Worm (Caenorhabditis elegans) whole organism, young adult: Measurements from ENCODE around the gene F55C5.10.

Experiments used
- B0035.1 ChIP-seq: sonication (generic microtip); optimal IDR thresholded peaks from 2 replicates; lab custom pipeline; 2016; ENCODE audit warnings: missing genetic modification characterization, mild to moderate bottlenecking, missing compliant biosample characterization, missing genotype, missing genetic modification reagents
- B0336.3 ChIP-seq: fragments of 200-800 bp; sonication (Bioruptor generic); IDR thresholded peaks from 2 replicates; pipeline ENCODE4 v1.3.6; 2022; ENCODE audit warnings: missing genetic modification characterization, missing compliant biosample characterization
- C06A6.2 ChIP-seq: fragments of 200-800 bp; sonication (Bioruptor generic); conservative IDR thresholded peaks from 2 replicates; pipeline ENCODE4 v1.3.6; 2022; ENCODE audit warnings: missing genetic modification characterization, missing compliant biosample characterization
- C17E4.6 ChIP-seq: fragments of 200-800 bp; sonication (Bioruptor generic); IDR thresholded peaks from 2 replicates; pipeline ENCODE4 v1.3.6; 2022; ENCODE audit warnings: missing genetic modification reagents, missing genetic modification characterization, missing compliant biosample characterization
- F39B2.1 ChIP-seq: fragments of 200-800 bp; sonication (Bioruptor generic); IDR thresholded peaks from 2 replicates; pipeline ENCODE4 v1.3.6; 2022; ENCODE audit warnings: missing genetic modification reagents, missing genetic modification characterization, missing compliant biosample characterization
- F52B5.7 ChIP-seq: sonication (generic microtip); optimal IDR thresholded peaks from 2 replicates; lab custom pipeline; 2016; ENCODE audit warnings: mild to moderate bottlenecking, missing genetic modification characterization, missing compliant biosample characterization
- K12H6.12 ChIP-seq: fragments of 200-800 bp; sonication (Bioruptor generic); optimal IDR thresholded peaks from 2 replicates; lab custom pipeline; 2018; ENCODE audit warnings: mild to moderate bottlenecking, missing genetic modification characterization, missing compliant biosample characterization
- T26A5.8 ChIP-seq: sonication (generic microtip); optimal IDR thresholded peaks from 2 replicates; lab custom pipeline; 2016; ENCODE audit warnings: missing genetic modification characterization, missing compliant biosample characterization
- Y79H2A.3 ChIP-seq: fragments of 200-800 bp; sonication (Bioruptor generic); conservative IDR thresholded peaks from 2 replicates; pipeline ENCODE4 v1.3.6; 2022; ENCODE audit warnings: missing genetic modification reagents, missing genetic modification characterization, missing compliant biosample characterization
- ama-1 ChIP-seq, 3 experiments: fragments of 150-350 bp in 1 of 3; sonication (generic microtip) in 2 of 3; optimal IDR thresholded peaks; 2 replicates each; lab custom pipeline; 2014 to 2018; ENCODE audit warnings: missing biosample characterization in 2 of 3, missing genetic modification characterization in 2 of 3, missing genetic modification reagents in 2 of 3
- aptf-2 ChIP-seq: fragments of 200-800 bp; sonication (Bioruptor generic); conservative IDR thresholded peaks from 2 replicates; pipeline ENCODE4 v1.3.6; 2022; ENCODE audit warnings: missing genetic modification reagents, missing genetic modification characterization, missing compliant biosample characterization
- aptf-3 ChIP-seq: fragments of 200-800 bp; sonication (Bioruptor generic); IDR thresholded peaks from 2 replicates; pipeline ENCODE4 v1.3.6; 2022; ENCODE audit warnings: missing genetic modification characterization, missing compliant biosample characterization
- athp-1 ChIP-seq: sonication (generic microtip); optimal IDR thresholded peaks from 2 replicates; lab custom pipeline; 2017; ENCODE audit warnings: mild to moderate bottlenecking, missing genetic modification characterization, missing compliant biosample characterization
- attf-6 ChIP-seq: fragments of 200-800 bp; sonication (Bioruptor generic); IDR thresholded peaks from 2 replicates; pipeline ENCODE4 v1.3.6; 2022; ENCODE audit warnings: missing genetic modification reagents, missing genetic modification characterization, missing compliant biosample characterization
- bed-1 ChIP-seq: fragments of 200-800 bp; sonication (Bioruptor generic); IDR thresholded peaks from 2 replicates; pipeline ENCODE4 v1.3.6; 2022; ENCODE audit warnings: missing genetic modification reagents, missing genetic modification characterization, missing compliant biosample characterization
- ccch-3 ChIP-seq: fragments of 200-800 bp; sonication (Bioruptor generic); optimal IDR thresholded peaks from 2 replicates; lab custom pipeline; 2018; ENCODE audit warnings: mild to moderate bottlenecking, missing genetic modification characterization, missing compliant biosample characterization
- cebp-1 ChIP-seq, 2 experiments: fragments of 200-800 bp in 1 of 2; sonication (Bioruptor generic) in 1 of 2; sonication (generic microtip) in 1 of 2; IDR thresholded peaks in 1 of 2; optimal IDR thresholded peaks in 1 of 2; 2 replicates each; pipeline versions ENCODE4 v1.3.6 to Lab custom; 2017 to 2022; ENCODE audit warnings: missing compliant biosample characterization in 2 of 2, missing genetic modification characterization in 2 of 2, mild to moderate bottlenecking in 1 of 2, missing genetic modification reagents in 1 of 2, moderate library complexity in 1 of 2
- cebp-2 ChIP-seq: fragments of 200-800 bp; sonication (Bioruptor generic); IDR thresholded peaks from 2 replicates; pipeline ENCODE4 v1.3.6; 2022; ENCODE audit warnings: missing genetic modification characterization, missing compliant biosample characterization
- ceh-91 ChIP-seq: fragments of 200-800 bp; sonication (Bioruptor generic); IDR thresholded peaks from 2 replicates; pipeline ENCODE4 v1.3.6; 2022; ENCODE audit warnings: missing genetic modification reagents, missing genetic modification characterization, missing compliant biosample characterization
- chd-7 ChIP-seq: sonication (generic microtip); optimal IDR thresholded peaks from 2 replicates; lab custom pipeline; 2016; ENCODE audit warnings: mild to moderate bottlenecking, missing genetic modification characterization, moderate library complexity, missing compliant biosample characterization
- die-1 ChIP-seq: sonication (generic microtip); optimal IDR thresholded peaks from 2 replicates; lab custom pipeline; 2016; ENCODE audit warnings: missing genotype, mild to moderate bottlenecking, missing genetic modification characterization, missing compliant biosample characterization
- dpl-1 ChIP-seq: fragments of 150-350 bp; optimal IDR thresholded peaks from 2 replicates; lab custom pipeline; 2014; ENCODE audit warnings: missing biosample characterization, missing genetic modification reagents, missing genetic modification characterization
- egrh-3 ChIP-seq: fragments of 200-800 bp; sonication (Bioruptor generic); IDR thresholded peaks from 2 replicates; pipeline ENCODE4 v1.3.6; 2022; ENCODE audit warnings: missing genetic modification reagents, missing genetic modification characterization, missing compliant biosample characterization
- fkh-3 ChIP-seq: sonication (generic microtip); optimal IDR thresholded peaks from 2 replicates; lab custom pipeline; 2016; ENCODE audit warnings: mild to moderate bottlenecking, missing genetic modification characterization, missing compliant biosample characterization
- hlh-26 ChIP-seq: fragments of 200-800 bp; sonication (Bioruptor generic); conservative IDR thresholded peaks from 2 replicates; pipeline ENCODE4 v1.3.6; 2022; ENCODE audit warnings: missing genetic modification reagents, missing genetic modification characterization, missing compliant biosample characterization
- hmg-1.2 ChIP-seq: fragments of 200-800 bp; sonication (Bioruptor generic); IDR thresholded peaks from 2 replicates; pipeline ENCODE4 v1.3.6; 2022; ENCODE audit warnings: missing genetic modification reagents, missing genetic modification characterization, missing compliant biosample characterization
- hrde-1 ChIP-seq: sonication (generic microtip); optimal IDR thresholded peaks from 2 replicates; lab custom pipeline; 2016; ENCODE audit warnings: missing genetic modification characterization, mild to moderate bottlenecking, missing compliant biosample characterization, moderate library complexity, missing genotype, missing genetic modification reagents, borderline replicate concordance
- lin-26 ChIP-seq: fragments of 200-800 bp; sonication (Bioruptor generic); IDR thresholded peaks from 2 replicates; pipeline ENCODE4 v1.3.6; 2022; ENCODE audit warnings: missing genetic modification reagents, missing genetic modification characterization, missing compliant biosample characterization
- lir-1 ChIP-seq: fragments of 200-800 bp; sonication (Bioruptor generic); conservative IDR thresholded peaks from 2 replicates; pipeline ENCODE4 v1.3.6; 2022; ENCODE audit warnings: missing genetic modification reagents, missing genetic modification characterization, missing compliant biosample characterization
- lsl-1 ChIP-seq: fragments of 200-800 bp; sonication (Bioruptor generic); optimal IDR thresholded peaks from 2 replicates; lab custom pipeline; 2018; ENCODE audit warnings: mild to moderate bottlenecking, missing genetic modification characterization, moderate library complexity, missing compliant biosample characterization
- madf-3 ChIP-seq: fragments of 200-800 bp; sonication (Bioruptor generic); IDR thresholded peaks from 2 replicates; pipeline ENCODE4 v1.3.6; 2022; ENCODE audit warnings: missing genetic modification reagents, missing genetic modification characterization, missing compliant biosample characterization
- madf-6 ChIP-seq: fragments of 200-800 bp; sonication (Bioruptor generic); IDR thresholded peaks from 2 replicates; pipeline ENCODE4 v1.3.6; 2022; ENCODE audit warnings: missing genetic modification reagents, missing genetic modification characterization, missing compliant biosample characterization
- madf-8 ChIP-seq: fragments of 200-800 bp; sonication (Bioruptor generic); conservative IDR thresholded peaks from 2 replicates; pipeline ENCODE4 v1.3.6; 2022; ENCODE audit warnings: missing genetic modification reagents, missing genetic modification characterization, missing compliant biosample characterization
- mcd-1 ChIP-seq: fragments of 200-800 bp; sonication (Bioruptor generic); IDR thresholded peaks from 2 replicates; pipeline ENCODE4 v1.3.6; 2022; ENCODE audit warnings: missing genetic modification reagents, missing genetic modification characterization, missing compliant biosample characterization
- nfya-1 ChIP-seq: sonication (generic microtip); optimal IDR thresholded peaks from 2 replicates; lab custom pipeline; 2017; ENCODE audit warnings: antibody characterized with exemption, missing compliant biosample characterization, missing genetic modification characterization, borderline replicate concordance; ENCODE audit not compliant: insufficient read depth
- nhr-120 ChIP-seq: fragments of 200-800 bp; sonication (Bioruptor generic); IDR thresholded peaks from 2 replicates; pipeline ENCODE4 v1.3.6; 2022; ENCODE audit warnings: missing genetic modification characterization, missing compliant biosample characterization
- pbrm-1 ChIP-seq: fragments of 200-800 bp; sonication (Bioruptor generic); IDR thresholded peaks from 2 replicates; pipeline ENCODE4 v1.3.6; 2022; ENCODE audit warnings: missing genetic modification reagents, missing genetic modification characterization, missing compliant biosample characterization
- sdz-38 ChIP-seq: sonication (generic microtip); optimal IDR thresholded peaks from 2 replicates; lab custom pipeline; 2016; ENCODE audit warnings: missing genotype, missing genetic modification characterization, missing compliant biosample characterization
- snpc-1.1 ChIP-seq: sonication (generic microtip); optimal IDR thresholded peaks from 2 replicates; lab custom pipeline; 2017; ENCODE audit warnings: missing genetic modification characterization, mild to moderate bottlenecking, missing compliant biosample characterization, antibody characterized with exemption, moderate library complexity, missing genotype, missing genetic modification reagents; ENCODE audit not compliant: insufficient read depth
- snpc-3.4 ChIP-seq: sonication (generic microtip); optimal IDR thresholded peaks from 2 replicates; lab custom pipeline; 2017; ENCODE audit warnings: missing genetic modification characterization, mild to moderate bottlenecking, missing compliant biosample characterization, antibody characterized with exemption, moderate library complexity, missing genotype, missing genetic modification reagents
- somi-1 ChIP-seq: fragments of 200-800 bp; sonication (Bioruptor generic); optimal IDR thresholded peaks from 2 replicates; lab custom pipeline; 2018; ENCODE audit warnings: mild to moderate bottlenecking, missing genetic modification characterization, missing compliant biosample characterization
- tbx-9 ChIP-seq: sonication (generic microtip); optimal IDR thresholded peaks from 2 replicates; lab custom pipeline; 2016; ENCODE audit warnings: borderline replicate concordance, missing genetic modification characterization, inconsistent platforms, missing compliant biosample characterization
- unc-62 ChIP-seq: fragments of 150-350 bp; optimal IDR thresholded peaks from 2 replicates; lab custom pipeline; 2014; ENCODE audit warnings: missing biosample characterization, missing genetic modification reagents, missing genetic modification characterization
- xnd-1 ChIP-seq: sonication (generic microtip); optimal IDR thresholded peaks from 2 replicates; lab custom pipeline; 2016; ENCODE audit warnings: missing genotype, missing genetic modification reagents, missing genetic modification characterization, missing compliant biosample characterization
- ztf-18 ChIP-seq: sonication (generic microtip); optimal IDR thresholded peaks from 2 replicates; lab custom pipeline; 2016; ENCODE audit warnings: missing genotype, mild to moderate bottlenecking, missing genetic modification characterization, missing compliant biosample characterization
- ztf-25 ChIP-seq: fragments of 200-800 bp; sonication (Bioruptor generic); IDR thresholded peaks from 2 replicates; pipeline ENCODE4 v1.3.6; 2022; ENCODE audit warnings: missing genetic modification reagents, missing genetic modification characterization, missing compliant biosample characterization
- ztf-26 ChIP-seq: sonication (generic microtip); optimal IDR thresholded peaks from 2 replicates; lab custom pipeline; 2017; ENCODE audit warnings: missing genetic modification characterization, missing compliant biosample characterization

The F55C5.10 gene

DNA sequence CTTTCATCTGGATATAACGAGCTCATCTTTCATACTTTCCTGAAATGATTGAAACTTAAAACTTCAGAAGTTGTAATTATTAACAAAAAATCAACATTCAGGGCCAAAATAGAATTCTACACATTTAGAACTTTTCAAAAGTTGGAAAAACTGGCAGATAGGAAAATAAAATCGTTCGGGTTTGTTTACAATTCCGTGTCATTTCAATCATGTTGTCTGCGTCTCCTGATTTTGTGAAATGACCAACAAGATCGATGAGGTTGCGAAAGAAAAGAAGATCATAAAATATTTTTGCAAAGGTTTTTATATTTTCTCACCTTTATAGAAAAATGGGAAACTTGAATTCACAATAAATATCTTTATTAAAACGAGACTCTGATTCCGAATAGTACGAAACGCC is 5.3 kb downstream of the F55C5.10 start, which contains the start of gene rskd-1:
TSS of gene rskd-1 (minus strand) at position 39 of the 400 bp plus-strand sequence.
- TF ChIP-seq ztf-18 (tag; lab: Kevin White, UChicago), result peak; percentile 4
- TF ChIP-seq pbrm-1, result no peak
- no peak for TF ChIP-seq lir-1 (GFP tag; lab: Robert Waterston, UW)
- no peak for TF ChIP-seq nfya-1 (tag; lab: Kevin White, UChicago)
- no peak for TF ChIP-seq chd-7 (tag; lab: Kevin White, UChicago)
- TF ChIP-seq F39B2.1 (GFP tag; lab: Robert Waterston, UW), result no peak
- TF ChIP-seq aptf-3, result no peak
- TF ChIP-seq mcd-1 (GFP tag; lab: Robert Waterston, UW), result no peak
- TF ChIP-seq lin-26, result no peak
- TF ChIP-seq ccch-3 (GFP tag; lab: Kevin White, UChicago), result no peak
- TF ChIP-seq hmg-1.2 (GFP tag; lab: Robert Waterston, UW), result peak; percentile 41; the same call in 1 of the 2 replicates
- no peak for TF ChIP-seq F52B5.7 (tag; lab: Kevin White, UChicago)
- TF ChIP-seq cebp-1 (GFP tag; IDR thresholded peaks at IDR 0.05; lab: Robert Waterston, UW), result peak; percentile 67; the same call in 1 of the 2 replicates
- TF ChIP-seq cebp-1 (tag; optimal IDR thresholded peaks at IDR 0.05; lab: Kevin White, UChicago), result peak; percentile 74
- no peak for TF ChIP-seq cebp-2 (GFP tag; lab: Robert Waterston, UW)
- TF ChIP-seq die-1 (tag; lab: Kevin White, UChicago), result no peak
- no peak for TF ChIP-seq C17E4.6 (GFP tag; lab: Robert Waterston, UW)
- TF ChIP-seq snpc-1.1 (tag; lab: Kevin White, UChicago), result no peak
- TF ChIP-seq B0035.1 (tag; lab: Kevin White, UChicago), result no peak
- no peak for TF ChIP-seq Y79H2A.3 (GFP tag; lab: Robert Waterston, UW)
- TF ChIP-seq athp-1, result no peak
- TF ChIP-seq snpc-3.4 (tag; lab: Kevin White, UChicago), result peak; percentile 35

DNA sequence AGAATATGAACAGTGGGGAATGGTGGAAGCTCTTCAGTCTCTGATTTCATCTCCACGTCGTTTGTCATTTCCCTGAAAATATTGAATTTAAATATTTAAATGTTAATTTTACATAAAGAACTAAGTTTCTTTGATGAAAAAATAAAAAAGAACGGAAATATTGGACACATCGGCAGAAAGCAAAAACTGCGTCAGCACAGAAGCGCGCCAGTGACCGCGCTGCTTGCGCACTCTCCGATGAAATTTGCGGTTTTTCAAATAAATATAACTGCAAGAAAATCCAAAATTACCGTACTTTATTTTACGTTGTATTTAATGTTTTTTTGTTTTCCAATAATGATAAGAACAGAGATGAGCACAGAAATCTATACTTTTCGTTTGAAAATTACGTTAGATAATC is 8.3 kb downstream of the F55C5.10 start, which contains the start of the genes srpa-68 and srh-16:
TSS of gene srpa-68 (minus strand) at position 72 of the 400 bp plus-strand sequence.
TSS of gene srh-16 (plus strand) at position 275 of the 400 bp plus-strand sequence.
- peak; percentile 72 for TF ChIP-seq C06A6.2 (GFP tag; lab: Robert Waterston, UW)
- TF ChIP-seq ztf-26, result peak; percentile 59
- no peak for TF ChIP-seq cebp-1 (GFP tag; IDR thresholded peaks at IDR 0.05; lab: Robert Waterston, UW)
- peak; percentile 85 for TF ChIP-seq cebp-1 (tag; optimal IDR thresholded peaks at IDR 0.05; lab: Kevin White, UChicago)
- TF ChIP-seq K12H6.12, result peak; percentile 49
- TF ChIP-seq hrde-1 (tag; lab: Kevin White, UChicago), result no peak
- TF ChIP-seq aptf-2 (GFP tag; lab: Robert Waterston, UW), result no peak
- TF ChIP-seq madf-6 (GFP tag; lab: Robert Waterston, UW), result peak; percentile 77
- TF ChIP-seq aptf-3, result no peak
- no peak for TF ChIP-seq ceh-91
- TF ChIP-seq attf-6 (GFP tag; lab: Robert Waterston, UW), result 0 out of 2 replicates have a peak, but pooled peaks have one; percentile 34
- peak; percentile 78 for TF ChIP-seq B0336.3 (GFP tag; lab: Robert Waterston, UW)
- TF ChIP-seq lsl-1 (GFP tag; lab: Kevin White, UChicago), result peak; percentile 68
- no peak for TF ChIP-seq ztf-25 (GFP tag; lab: Robert Waterston, UW)
- TF ChIP-seq nhr-120 (GFP tag; lab: Robert Waterston, UW), result no peak
- TF ChIP-seq fkh-3 (tag; lab: Kevin White, UChicago), result no peak
- TF ChIP-seq dpl-1, result peak; percentile 90
- no peak for TF ChIP-seq hlh-26 (GFP tag; lab: Robert Waterston, UW)
- TF ChIP-seq T26A5.8 (tag; lab: Kevin White, UChicago), result no peak
- TF ChIP-seq madf-3, result peak; percentile 71
- no peak for TF ChIP-seq bed-1 (GFP tag; lab: Robert Waterston, UW)
- no peak; the same call in 1 of the 2 replicates for TF ChIP-seq madf-8 (GFP tag; lab: Robert Waterston, UW)
- TF ChIP-seq sdz-38 (tag; lab: Kevin White, UChicago), result no peak
- TF ChIP-seq somi-1 (GFP tag; lab: Kevin White, UChicago), result no peak
- 0 out of 2 replicates have a peak, but pooled peaks have one; percentile 31 for TF ChIP-seq egrh-3 (GFP tag; lab: Robert Waterston, UW)
- peak; percentile 59 for TF ChIP-seq xnd-1 (tag; lab: Kevin White, UChicago)
- no peak for TF ChIP-seq ama-1 (optimal IDR thresholded peaks at IDR 0.05; lab: Kevin White, UChicago)
- no peak for TF ChIP-seq ama-1 (GFP tag; optimal IDR thresholded peaks at IDR 0.05; lab: Kevin White, UChicago)
- no peak for TF ChIP-seq tbx-9 (tag; lab: Kevin White, UChicago)
- TF ChIP-seq unc-62 (GFP tag; lab: Kevin White, UChicago), result no peak
